ENCODE assay signal across 1 fruit fly cellular context in genomic region chr3R:29033909-29034629, dm6.
A peak's percentile ranks its signal among the peaks of the same experiment; 100 is the strongest.
TF ChIP-seq lines count a peak whose summit lies in the region.

TSS of gene beta4GalNAcTB (minus strand) at chr3R:29034008.
TSS of gene Cpsf100 (plus strand) at chr3R:29034573.

TF ChIP-seq in whole organism, embryonic, 481 proteins besides CTCF, POLR2A, EP300 and RAD21 (continued from another document and continues in another):
- TF ChIP-seq CG10274 (GFP tag; optimal IDR thresholded peaks at IDR 0.05; lab: Kevin White, UChicago), result peak; percentile 47
- TF ChIP-seq Drgx (GFP tag; IDR thresholded peaks at IDR 0.05; lab: Robert Waterston, UW), result no peak
- no peak; the same call in 1 of the 2 replicates for TF ChIP-seq gsb (GFP tag; IDR thresholded peaks at IDR 0.05; lab: Robert Waterston, UW)
- TF ChIP-seq CG5180 (GFP tag; optimal IDR thresholded peaks at IDR 0.05; lab: Kevin White, UChicago), result no peak
- TF ChIP-seq CG1602 (GFP tag; optimal IDR thresholded peaks at IDR 0.05; lab: Kevin White, UChicago), result peak; percentile 72
- peak; percentile 78 for TF ChIP-seq Max (GFP tag; optimal IDR thresholded peaks at IDR 0.05; lab: Kevin White, UChicago)
- TF ChIP-seq CG6272 (GFP tag; IDR thresholded peaks at IDR 0.05; lab: Robert Waterston, UW), result peak; percentile 70
- peak; percentile 8 for TF ChIP-seq CG15514 (GFP tag; optimal IDR thresholded peaks at IDR 0.05; lab: Kevin White, UChicago)
- TF ChIP-seq Scr (GFP tag; IDR thresholded peaks at IDR 0.05; lab: Robert Waterston, UW; ENCODE audit: partially characterized antibody), result no peak
- no peak for TF ChIP-seq sr (GFP tag; IDR thresholded peaks at IDR 0.05; lab: Robert Waterston, UW)
- TF ChIP-seq so (GFP tag; IDR thresholded peaks at IDR 0.05; lab: Robert Waterston, UW), result no peak
- TF ChIP-seq CG8281 (tag; optimal IDR thresholded peaks at IDR 0.05; lab: Kevin White, UChicago), result peak; percentile 37
- TF ChIP-seq Spps (tag; optimal IDR thresholded peaks at IDR 0.05; lab: Kevin White, UChicago), result peak; percentile 1
- peak; percentile 68 for TF ChIP-seq lmd (GFP tag; IDR thresholded peaks at IDR 0.05; lab: Robert Waterston, UW)
- TF ChIP-seq CG4424 (GFP tag; optimal IDR thresholded peaks at IDR 0.05; lab: Kevin White, UChicago), result peak; percentile 87
- peak; percentile 89 for TF ChIP-seq CG9727 (GFP tag; optimal IDR thresholded peaks at IDR 0.05; lab: Kevin White, UChicago)
- peak; percentile 41 for TF ChIP-seq CG17359 (tag; optimal IDR thresholded peaks at IDR 0.05; lab: Kevin White, UChicago)
- TF ChIP-seq CG5245 (GFP tag; optimal IDR thresholded peaks at IDR 0.05; lab: Kevin White, UChicago), result peak; percentile 60
- TF ChIP-seq CG18599 (GFP tag; optimal IDR thresholded peaks at IDR 0.05; lab: Kevin White, UChicago), result peak; percentile 74
- peak; percentile 62 for TF ChIP-seq pnt (GFP tag; optimal IDR thresholded peaks at IDR 0.05; lab: Kevin White, UChicago)
- peak; percentile 64 for TF ChIP-seq CG30431 (GFP tag; optimal IDR thresholded peaks at IDR 0.05; lab: Kevin White, UChicago)
- TF ChIP-seq sens-2 (GFP tag; IDR thresholded peaks at IDR 0.05; lab: Robert Waterston, UW), result no peak
- no peak for TF ChIP-seq nerfin-2 (GFP tag; IDR thresholded peaks at IDR 0.05; lab: Robert Waterston, UW; ENCODE audit: partially characterized antibody)
- TF ChIP-seq CG12219 (GFP tag; optimal IDR thresholded peaks at IDR 0.05; lab: Kevin White, UChicago), result no peak
- peak; percentile 52 for TF ChIP-seq CG30020 (tag; optimal IDR thresholded peaks at IDR 0.05; lab: Kevin White, UChicago)
- TF ChIP-seq Opbp (GFP tag; IDR thresholded peaks at IDR 0.05; lab: Robert Waterston, UW; ENCODE audit: partially characterized antibody), result no peak
- peak; percentile 70 for TF ChIP-seq CG10209 (GFP tag; optimal IDR thresholded peaks at IDR 0.05; lab: Kevin White, UChicago)
- peak; percentile 24 for TF ChIP-seq Nf-YB (GFP tag; optimal IDR thresholded peaks at IDR 0.05; lab: Kevin White, UChicago)
- peak; percentile 56 for TF ChIP-seq CG17829 (tag; optimal IDR thresholded peaks at IDR 0.05; lab: Kevin White, UChicago)
- peak; percentile 75 for TF ChIP-seq HHEX (GFP tag; optimal IDR thresholded peaks at IDR 0.05; lab: Kevin White, UChicago)
- TF ChIP-seq H15 (GFP tag; IDR thresholded peaks at IDR 0.05; lab: Robert Waterston, UW), result peak; percentile 62; the same call in 2 of the 3 replicates
- TF ChIP-seq Dip3 (GFP tag; optimal IDR thresholded peaks at IDR 0.05; lab: Kevin White, UChicago), result peak; percentile 47
- peak; percentile 65 for TF ChIP-seq CG8388 (GFP tag; optimal IDR thresholded peaks at IDR 0.05; lab: Kevin White, UChicago)
- peak; percentile 78 for TF ChIP-seq CG6689 (GFP tag; IDR thresholded peaks at IDR 0.05; lab: Robert Waterston, UW)
- TF ChIP-seq CG7928 (GFP tag; optimal IDR thresholded peaks at IDR 0.05; lab: Kevin White, UChicago), result peak; percentile 91
- TF ChIP-seq Gsc (GFP tag; IDR thresholded peaks at IDR 0.05; lab: Robert Waterston, UW), result no peak
- no peak for TF ChIP-seq CG34224 (GFP tag; IDR thresholded peaks at IDR 0.05; lab: Robert Waterston, UW; ENCODE audit: partially characterized antibody)
- TF ChIP-seq jumu (GFP tag; optimal IDR thresholded peaks at IDR 0.05; lab: Kevin White, UChicago), result peak; percentile 51
- TF ChIP-seq CG4617 (GFP tag; optimal IDR thresholded peaks at IDR 0.05; lab: Kevin White, UChicago; ENCODE audit: borderline replicate concordance), result peak; percentile 4
- TF ChIP-seq Dfd (GFP tag; optimal IDR thresholded peaks at IDR 0.05; lab: Kevin White, UChicago), result no peak
- TF ChIP-seq CG12071 (GFP tag; optimal IDR thresholded peaks at IDR 0.05; lab: Kevin White, UChicago), result no peak
- peak; percentile 66 for TF ChIP-seq Camta (GFP tag; optimal IDR thresholded peaks at IDR 0.05; lab: Kevin White, UChicago)
- TF ChIP-seq Oaz (GFP tag; IDR thresholded peaks at IDR 0.05; lab: Robert Waterston, UW), result no peak; the same call in 1 of the 2 replicates
- TF ChIP-seq CG10543 (GFP tag; optimal IDR thresholded peaks at IDR 0.05; lab: Kevin White, UChicago), result peak; percentile 66
- peak; percentile 68 for TF ChIP-seq CG15601 (tag; optimal IDR thresholded peaks at IDR 0.05; lab: Kevin White, UChicago)
- TF ChIP-seq danr (GFP tag; IDR thresholded peaks at IDR 0.05; lab: Robert Waterston, UW), result 0 out of 2 replicates have a peak, but pooled peaks have one; percentile 20
- peak; percentile 61 for TF ChIP-seq CG11247 (GFP tag; IDR thresholded peaks at IDR 0.05; lab: Robert Waterston, UW)
- peak; percentile 48 for TF ChIP-seq Rx (GFP tag; IDR thresholded peaks at IDR 0.05; lab: Robert Waterston, UW)
- no peak for TF ChIP-seq cg (GFP tag; optimal IDR thresholded peaks at IDR 0.05; lab: Kevin White, UChicago)
- 0 out of 2 replicates have a peak, but pooled peaks have one; percentile 57 for TF ChIP-seq aop (GFP tag; IDR thresholded peaks at IDR 0.05; lab: Robert Waterston, UW)
- peak; percentile 33 for TF ChIP-seq shn (GFP tag; optimal IDR thresholded peaks at IDR 0.05; lab: Kevin White, UChicago)
- TF ChIP-seq jigr1 (GFP tag; IDR thresholded peaks at IDR 0.05; lab: Robert Waterston, UW), result peak; percentile 18; the same call in 1 of the 3 replicates
- no peak for TF ChIP-seq crol (GFP tag; IDR thresholded peaks at IDR 0.05; lab: Robert Waterston, UW)
- no peak for TF ChIP-seq p53 (GFP tag; optimal IDR thresholded peaks at IDR 0.05; lab: Kevin White, UChicago)
- peak; percentile 47 for TF ChIP-seq CG6765 (GFP tag; optimal IDR thresholded peaks at IDR 0.05; lab: Kevin White, UChicago)
- TF ChIP-seq CG1792 (GFP tag; optimal IDR thresholded peaks at IDR 0.05; lab: Kevin White, UChicago), result no peak
- TF ChIP-seq CG6813 (GFP tag; optimal IDR thresholded peaks at IDR 0.05; lab: Kevin White, UChicago), result no peak
- peak; percentile 9; the same call in 1 of the 3 replicates for TF ChIP-seq CG3726 (GFP tag; IDR thresholded peaks at IDR 0.05; lab: Robert Waterston, UW)
- peak; percentile 61 for TF ChIP-seq CG9817 (tag; optimal IDR thresholded peaks at IDR 0.05; lab: Kevin White, UChicago)
- no peak for TF ChIP-seq CG6254 (GFP tag; optimal IDR thresholded peaks at IDR 0.05; lab: Kevin White, UChicago)
- no peak for TF ChIP-seq repo (GFP tag; optimal IDR thresholded peaks at IDR 0.05; lab: Kevin White, UChicago)
- peak; percentile 21; the same call in 1 of the 3 replicates for TF ChIP-seq CG2889 (GFP tag; IDR thresholded peaks at IDR 0.05; lab: Robert Waterston, UW)
- TF ChIP-seq amos (GFP tag; IDR thresholded peaks at IDR 0.05; lab: Robert Waterston, UW; ENCODE audit: partially characterized antibody), result no peak
- peak; percentile 49 for TF ChIP-seq Six4 (GFP tag; optimal IDR thresholded peaks at IDR 0.05; lab: Kevin White, UChicago)
- peak; percentile 39 for TF ChIP-seq Side (GFP tag; optimal IDR thresholded peaks at IDR 0.05; lab: Kevin White, UChicago)
- TF ChIP-seq B-H1 (GFP tag; IDR thresholded peaks at IDR 0.05; lab: Robert Waterston, UW), result peak; percentile 50
- peak; percentile 31 for TF ChIP-seq Fer2 (tag; optimal IDR thresholded peaks at IDR 0.05; lab: Kevin White, UChicago)
- peak; percentile 89 for TF ChIP-seq Med (GFP tag; lab: Kevin White, UChicago)
- no peak for TF ChIP-seq mld (GFP tag; IDR thresholded peaks at IDR 0.05; lab: Robert Waterston, UW; ENCODE audit: partially characterized antibody)
- no peak for TF ChIP-seq Vsx1 (GFP tag; optimal IDR thresholded peaks at IDR 0.05; lab: Kevin White, UChicago)
- no peak for TF ChIP-seq gcm (GFP tag; optimal IDR thresholded peaks at IDR 0.05; lab: Kevin White, UChicago)
- peak; percentile 97 for TF ChIP-seq Ets65A (GFP tag; lab: Kevin White, UChicago)
- TF ChIP-seq bcd (GFP tag; optimal IDR thresholded peaks at IDR 0.05; lab: Kevin White, UChicago), result peak; percentile 79
- TF ChIP-seq CG2678 (tag; optimal IDR thresholded peaks at IDR 0.05; lab: Kevin White, UChicago), result peak; percentile 83
- no peak for TF ChIP-seq toy (GFP tag; IDR thresholded peaks at IDR 0.05; lab: Robert Waterston, UW)
- TF ChIP-seq zfh2 (GFP tag; optimal IDR thresholded peaks at IDR 0.05; lab: Kevin White, UChicago), result peak; percentile 81
- peak; percentile 65 for TF ChIP-seq CG10147 (GFP tag; optimal IDR thresholded peaks at IDR 0.05; lab: Kevin White, UChicago)
- TF ChIP-seq sisA (GFP tag; IDR thresholded peaks at IDR 0.05; lab: Robert Waterston, UW), result peak; percentile 69
- TF ChIP-seq CG32532 (GFP tag; IDR thresholded peaks at IDR 0.05; lab: Robert Waterston, UW), result peak; percentile 77
- TF ChIP-seq trh (GFP tag; optimal IDR thresholded peaks at IDR 0.05; lab: Kevin White, UChicago), result peak; percentile 21
- no peak for TF ChIP-seq pfk (GFP tag; optimal IDR thresholded peaks at IDR 0.05; lab: Kevin White, UChicago)
- no peak for TF ChIP-seq tup (GFP tag; optimal IDR thresholded peaks at IDR 0.05; lab: Kevin White, UChicago)
- no peak for TF ChIP-seq ERR (GFP tag; optimal IDR thresholded peaks at IDR 0.05; lab: Kevin White, UChicago)
- TF ChIP-seq ro (GFP tag; IDR thresholded peaks at IDR 0.05; lab: Robert Waterston, UW), result peak; percentile 15; the same call in 1 of the 2 replicates
- peak; percentile 56 for TF ChIP-seq CG10267 (tag; optimal IDR thresholded peaks at IDR 0.05; lab: Kevin White, UChicago)
- peak; percentile 44 for TF ChIP-seq CG8290 (GFP tag; optimal IDR thresholded peaks at IDR 0.05; lab: Kevin White, UChicago)
- no peak for TF ChIP-seq CG8290 (tag; optimal IDR thresholded peaks at IDR 0.05; lab: Kevin White, UChicago)
- peak; percentile 51 for TF ChIP-seq fd96Cb (tag; optimal IDR thresholded peaks at IDR 0.05; lab: Kevin White, UChicago)
- no peak for TF ChIP-seq ham (GFP tag; IDR thresholded peaks at IDR 0.05; lab: Robert Waterston, UW)
- peak; percentile 78 for TF ChIP-seq CG12391 (tag; optimal IDR thresholded peaks at IDR 0.05; lab: Kevin White, UChicago)
- TF ChIP-seq CG11696 (GFP tag; IDR thresholded peaks at IDR 0.05; lab: Robert Waterston, UW), result 0 out of 2 replicates have a peak, but pooled peaks have one; percentile 37
- peak; percentile 32 for TF ChIP-seq caup (GFP tag; optimal IDR thresholded peaks at IDR 0.05; lab: Kevin White, UChicago; ENCODE audit: severe bottlenecking)
- no peak for TF ChIP-seq D (optimal IDR thresholded peaks at IDR 0.05; lab: Kevin White, UChicago)
- peak; percentile 70 for TF ChIP-seq D (GFP tag; optimal IDR thresholded peaks at IDR 0.05; lab: Kevin White, UChicago)
- TF ChIP-seq HmgZ (tag; optimal IDR thresholded peaks at IDR 0.05; lab: Kevin White, UChicago), result peak; percentile 6
- TF ChIP-seq CG13624 (GFP tag; optimal IDR thresholded peaks at IDR 0.05; lab: Kevin White, UChicago), result peak; percentile 41
- TF ChIP-seq CG12236 (GFP tag; optimal IDR thresholded peaks at IDR 0.05; lab: Kevin White, UChicago), result no peak
- TF ChIP-seq Bdp1 (GFP tag; optimal IDR thresholded peaks at IDR 0.05; lab: Kevin White, UChicago), result peak; percentile 48
- peak; percentile 46 for TF ChIP-seq cato (GFP tag; optimal IDR thresholded peaks at IDR 0.05; lab: Kevin White, UChicago; ENCODE audit: borderline replicate concordance)
- peak; percentile 20 for TF ChIP-seq CG7786 (GFP tag; optimal IDR thresholded peaks at IDR 0.05; lab: Kevin White, UChicago)
- peak; percentile 51 for TF ChIP-seq slp2 (GFP tag; optimal IDR thresholded peaks at IDR 0.05; lab: Kevin White, UChicago)
- no peak for TF ChIP-seq gce (GFP tag; IDR thresholded peaks at IDR 0.05; lab: Robert Waterston, UW)
- no peak for TF ChIP-seq emc (GFP tag; optimal IDR thresholded peaks at IDR 0.05; lab: Kevin White, UChicago)
- peak; percentile 96 for TF ChIP-seq CG17361 (GFP tag; IDR thresholded peaks at IDR 0.05; lab: Robert Waterston, UW)
- peak; percentile 91 for TF ChIP-seq sens (GFP tag; lab: Kevin White, UChicago)
- TF ChIP-seq Ssrp (tag; optimal IDR thresholded peaks at IDR 0.05; lab: Kevin White, UChicago), result peak; percentile 72
- no peak for TF ChIP-seq CG7987 (GFP tag; optimal IDR thresholded peaks at IDR 0.05; lab: Kevin White, UChicago)
- TF ChIP-seq disco-r (GFP tag; optimal IDR thresholded peaks at IDR 0.05; lab: Kevin White, UChicago), result no peak
- TF ChIP-seq ato (GFP tag; IDR thresholded peaks at IDR 0.05; lab: Robert Waterston, UW; ENCODE audit: partially characterized antibody), result no peak
- TF ChIP-seq CG2199 (GFP tag; IDR thresholded peaks at IDR 0.05; lab: Robert Waterston, UW), result 0 out of 3 replicates have a peak, but pooled peaks have one; percentile 10
- no peak for TF ChIP-seq CG10565 (GFP tag; optimal IDR thresholded peaks at IDR 0.05; lab: Kevin White, UChicago)
- TF ChIP-seq CG16815 (GFP tag; optimal IDR thresholded peaks at IDR 0.05; lab: Kevin White, UChicago), result peak; percentile 84
- peak; percentile 34 for TF ChIP-seq ttk (GFP tag; IDR thresholded peaks at IDR 0.05; lab: Robert Waterston, UW)
- 0 out of 2 replicates have a peak, but pooled peaks have one; percentile 9 for TF ChIP-seq cas (GFP tag; IDR thresholded peaks at IDR 0.05; lab: Robert Waterston, UW)
- peak; percentile 64 for TF ChIP-seq mam (GFP tag; optimal IDR thresholded peaks at IDR 0.05; lab: Kevin White, UChicago)
- peak; percentile 85 for TF ChIP-seq row (GFP tag; IDR thresholded peaks at IDR 0.05; lab: Robert Waterston, UW)
- TF ChIP-seq CG30403 (GFP tag; optimal IDR thresholded peaks at IDR 0.05; lab: Kevin White, UChicago), result peak; percentile 92
- TF ChIP-seq CG10366 (GFP tag; IDR thresholded peaks at IDR 0.05; lab: Robert Waterston, UW), result peak; percentile 61
- TF ChIP-seq CG9609 (GFP tag; optimal IDR thresholded peaks at IDR 0.05; lab: Kevin White, UChicago), result peak; percentile 42
- peak; percentile 59; the same call in 1 of the 3 replicates for TF ChIP-seq ken (GFP tag; IDR thresholded peaks at IDR 0.05; lab: Robert Waterston, UW)
- TF ChIP-seq bab2 (GFP tag; optimal IDR thresholded peaks at IDR 0.05; lab: Kevin White, UChicago), result peak; percentile 68
- peak; percentile 87 for TF ChIP-seq slbo (GFP tag; IDR thresholded peaks at IDR 0.05; lab: Robert Waterston, UW)
- TF ChIP-seq CG9437 (GFP tag; optimal IDR thresholded peaks at IDR 0.05; lab: Kevin White, UChicago), result peak; percentile 86
- peak; percentile 68 for TF ChIP-seq CG1529 (GFP tag; optimal IDR thresholded peaks at IDR 0.05; lab: Kevin White, UChicago)
- peak in 1 of 2 experiments; percentile 34 for TF ChIP-seq insv (GFP tag; optimal IDR thresholded peaks at IDR 0.05; lab: Kevin White, UChicago)
- no peak for TF ChIP-seq hth (optimal IDR thresholded peaks at IDR 0.05; lab: Kevin White, UChicago)
- TF ChIP-seq Hr78 (GFP tag; optimal IDR thresholded peaks at IDR 0.05; lab: Kevin White, UChicago), result no peak
- TF ChIP-seq ATbp (GFP tag; optimal IDR thresholded peaks at IDR 0.05; lab: Kevin White, UChicago), result peak; percentile 36
- TF ChIP-seq CG13123 (GFP tag; optimal IDR thresholded peaks at IDR 0.05; lab: Kevin White, UChicago), result peak; percentile 64
- peak; percentile 64 for TF ChIP-seq CG16863 (GFP tag; optimal IDR thresholded peaks at IDR 0.05; lab: Kevin White, UChicago)
- TF ChIP-seq D19B (GFP tag; optimal IDR thresholded peaks at IDR 0.05; lab: Kevin White, UChicago), result peak; percentile 35
